Fruit fly (Drosophila melanogaster) whole organism, embryonic: Measurements from ENCODE around the gene Tsp29Fa.
A peak's percentile ranks its signal among the peaks of the same experiment; 100 is the strongest.

Experiments
- Bgb ChIP-seq: fragments of 200-800 bp; sonication (Bioruptor generic); IDR thresholded peaks from 2 replicates; pipeline ENCODE4 v1.3.6; 2022; ENCODE audit warnings: missing biosample characterization, missing genetic modification characterization; ENCODE audit not compliant: partially characterized antibody
- BtbVII ChIP-seq: fragments of 200-800 bp; sonication (Bioruptor generic); optimal IDR thresholded peaks from 3 replicates; lab custom pipeline; 2017; ENCODE audit warnings: missing biosample characterization, mild to moderate bottlenecking, missing genetic modification characterization
- CG10147 ChIP-seq: fragments of 200-800 bp; sonication (Bioruptor generic); optimal IDR thresholded peaks from 2 replicates; lab custom pipeline; 2019; ENCODE audit warnings: missing biosample characterization, mild to moderate bottlenecking, missing genetic modification characterization, moderate library complexity
- CG10543 ChIP-seq: fragments of 200-800 bp; sonication (Bioruptor generic); optimal IDR thresholded peaks from 3 replicates; lab custom pipeline; 2017; ENCODE audit warnings: missing biosample characterization, mild to moderate bottlenecking, missing genetic modification characterization, moderate library complexity
- CG11247 ChIP-seq: fragments of 200-800 bp; sonication (Bioruptor generic); IDR thresholded peaks from 2 replicates; pipeline ENCODE4 v1.3.6; 2022; ENCODE audit warnings: missing biosample characterization, missing genetic modification characterization
- CG11723 ChIP-seq: fragments of 200-800 bp; sonication (Bioruptor generic); optimal IDR thresholded peaks from 2 replicates; lab custom pipeline; 2017; ENCODE audit warnings: missing biosample characterization, mild to moderate bottlenecking, missing genetic modification characterization
- CG12299 ChIP-seq: fragments of 200-800 bp; sonication (Bioruptor generic); optimal IDR thresholded peaks from 2 replicates; lab custom pipeline; 2018; ENCODE audit warnings: missing biosample characterization, mild to moderate bottlenecking, missing genetic modification characterization
- CG12659 ChIP-seq: fragments of 200-800 bp; sonication (Bioruptor generic); optimal IDR thresholded peaks from 3 replicates; lab custom pipeline; 2017; ENCODE audit warnings: mild to moderate bottlenecking, missing biosample characterization, missing genetic modification reagents, missing genetic modification characterization
- CG12769 ChIP-seq: fragments of 200-800 bp; sonication (Bioruptor generic); optimal IDR thresholded peaks from 2 replicates; lab custom pipeline; 2019; ENCODE audit warnings: missing biosample characterization, mild to moderate bottlenecking, missing genetic modification characterization, moderate library complexity
- CG13775 ChIP-seq: fragments of 200-800 bp; sonication (Bioruptor generic); optimal IDR thresholded peaks from 3 replicates; lab custom pipeline; 2017; ENCODE audit warnings: missing biosample characterization, mild to moderate bottlenecking, missing genetic modification characterization
- CG14050 ChIP-seq: fragments of 200-800 bp; sonication (Bioruptor generic); IDR thresholded peaks from 3 replicates; pipeline ENCODE4 v1.3.6; 2022; ENCODE audit warnings: missing biosample characterization, missing genetic modification characterization
- CG14441 ChIP-seq: fragments of 200-800 bp; sonication (Bioruptor generic); IDR thresholded peaks from 2 replicates; pipeline ENCODE4 v1.3.6; 2022; ENCODE audit warnings: missing biosample characterization, missing genetic modification characterization
- CG14667 ChIP-seq: fragments of 200-800 bp; sonication (Bioruptor generic); IDR thresholded peaks from 2 replicates; pipeline ENCODE4 v1.3.6; 2022; ENCODE audit warnings: missing biosample characterization, missing genetic modification characterization
- CG14965 ChIP-seq: fragments of 200-800 bp; sonication (Bioruptor generic); optimal IDR thresholded peaks from 2 replicates; lab custom pipeline; 2016; ENCODE audit warnings: missing biosample characterization, missing genetic modification characterization, borderline replicate concordance
- CG15269 ChIP-seq: fragments of 200-800 bp; sonication (Bioruptor generic); optimal IDR thresholded peaks from 2 replicates; lab custom pipeline; 2018; ENCODE audit warnings: missing biosample characterization, mild to moderate bottlenecking, missing genetic modification characterization, moderate library complexity
- CG17186 ChIP-seq: fragments of 200-800 bp; sonication (Bioruptor generic); optimal IDR thresholded peaks from 3 replicates; lab custom pipeline; 2017; ENCODE audit warnings: missing biosample characterization, missing genetic modification reagents, missing genetic modification characterization
- CG17385 ChIP-seq: fragments of 200-800 bp; sonication (Bioruptor generic); optimal IDR thresholded peaks from 3 replicates; lab custom pipeline; 2018; ENCODE audit warnings: missing biosample characterization, mild to moderate bottlenecking, missing genetic modification characterization
- CG17568 ChIP-seq: fragments of 200-800 bp; sonication (Bioruptor generic); optimal IDR thresholded peaks from 2 replicates; lab custom pipeline; 2018; ENCODE audit warnings: missing biosample characterization, mild to moderate bottlenecking, missing genetic modification characterization, moderate library complexity
- CG17612 ChIP-seq: fragments of 200-800 bp; sonication (Bioruptor generic); IDR thresholded peaks from 2 replicates; pipeline ENCODE4 v1.3.6; 2022; ENCODE audit warnings: missing biosample characterization, missing genetic modification characterization
- CG18262 ChIP-seq: fragments of 200-800 bp; optimal IDR thresholded peaks from 3 replicates; lab custom pipeline; 2019; ENCODE audit warnings: missing biosample characterization, mild to moderate bottlenecking, missing genetic modification characterization, moderate library complexity
- CG2129 ChIP-seq: fragments of 200-800 bp; sonication (Bioruptor generic); IDR thresholded peaks from 2 replicates; pipeline ENCODE4 v1.3.6; 2022; ENCODE audit warnings: missing biosample characterization, missing genetic modification characterization; ENCODE audit not compliant: partially characterized antibody
- CG3726 ChIP-seq: fragments of 200-800 bp; sonication (Bioruptor generic); IDR thresholded peaks from 3 replicates; pipeline ENCODE4, ENCODE4 v1.3.6; 2022; ENCODE audit warnings: missing biosample characterization, missing genetic modification characterization
- CG5953 ChIP-seq: fragments of 200-800 bp; sonication (Bioruptor generic); IDR thresholded peaks from 2 replicates; pipeline ENCODE4 v1.3.6; 2022; ENCODE audit warnings: missing biosample characterization, missing genetic modification characterization
- CG6254 ChIP-seq: fragments of 200-800 bp; sonication (Bioruptor generic); optimal IDR thresholded peaks from 3 replicates; lab custom pipeline; 2017; ENCODE audit warnings: mild to moderate bottlenecking, missing biosample characterization, missing genetic modification reagents, missing genetic modification characterization
- CG6689 ChIP-seq: fragments of 200-800 bp; sonication (Bioruptor generic); IDR thresholded peaks from 2 replicates; pipeline ENCODE4 v1.3.6; 2022; ENCODE audit warnings: missing biosample characterization, missing genetic modification characterization
- CG9215 ChIP-seq: fragments of 200-800 bp; sonication (Bioruptor generic); IDR thresholded peaks from 2 replicates; pipeline ENCODE4 v1.3.6; 2022; ENCODE audit warnings: missing biosample characterization, missing genetic modification characterization
- CG9932 ChIP-seq: fragments of 200-800 bp; sonication (Bioruptor generic); IDR thresholded peaks from 2 replicates; pipeline ENCODE4 v1.3.6; 2022; ENCODE audit warnings: missing biosample characterization, missing genetic modification characterization
- D19A ChIP-seq: fragments of 200-800 bp; optimal IDR thresholded peaks from 3 replicates; lab custom pipeline; 2019; ENCODE audit warnings: missing biosample characterization, mild to moderate bottlenecking, missing genetic modification characterization, moderate library complexity
- Lhr ChIP-seq: fragments of 200-800 bp; sonication (Bioruptor generic); optimal IDR thresholded peaks from 3 replicates; lab custom pipeline; 2017; ENCODE audit warnings: mild to moderate bottlenecking, missing biosample characterization, missing genetic modification reagents, missing genetic modification characterization
- MBD-R2 ChIP-seq: fragments of 200-800 bp; sonication (Bioruptor generic); IDR thresholded peaks from 2 replicates; pipeline ENCODE4 v1.3.6; 2022; ENCODE audit warnings: missing biosample characterization, missing genetic modification characterization
- Mad ChIP-seq: fragments of 200-800 bp; sonication (Bioruptor generic); optimal IDR thresholded peaks from 2 replicates; lab custom pipeline; 2016; ENCODE audit warnings: missing biosample characterization, missing genetic modification characterization
- Max ChIP-seq: fragments of 200-800 bp; sonication (Bioruptor generic); optimal IDR thresholded peaks from 2 replicates; lab custom pipeline; 2016; ENCODE audit warnings: missing biosample characterization, mild to moderate bottlenecking, missing genetic modification characterization
- PHDP ChIP-seq: fragments of 200-800 bp; sonication (Bioruptor generic); optimal IDR thresholded peaks from 3 replicates; lab custom pipeline; 2018; ENCODE audit warnings: missing biosample characterization, mild to moderate bottlenecking, missing genetic modification characterization, moderate library complexity
- TFAM ChIP-seq: fragments of 200-800 bp; sonication (Bioruptor generic); optimal IDR thresholded peaks from 2 replicates; lab custom pipeline; 2017; ENCODE audit warnings: missing biosample characterization, missing genetic modification characterization, inconsistent platforms
- Trl ChIP-seq, 3 experiments: fragments of >200 bp in 2 of 3; fragments of 200-800 bp in 1 of 3; sonication (Bioruptor generic) in 1 of 3; optimal IDR thresholded peaks; 2 replicates in 1 of 3; 3 replicates in 2 of 3; lab custom pipeline; 2016 to 2017; ENCODE audit warnings: missing biosample characterization in 1 of 3, missing genetic modification characterization in 1 of 3
- ara ChIP-seq: fragments of 200-800 bp; sonication (Bioruptor generic); IDR thresholded peaks from 2 replicates; pipeline ENCODE4 v1.3.6; 2022; ENCODE audit warnings: missing biosample characterization, missing genetic modification characterization
- bsh ChIP-seq, 2 experiments: fragments of 200-800 bp; sonication (Bioruptor generic); optimal IDR thresholded peaks; 2 replicates each; lab custom pipeline; 2017 to 2018; ENCODE audit warnings: mild to moderate bottlenecking in 2 of 2, missing biosample characterization in 2 of 2, missing genetic modification characterization in 2 of 2, moderate library complexity in 1 of 2
- dysf ChIP-seq: fragments of 200-800 bp; sonication (Bioruptor generic); IDR thresholded peaks from 3 replicates; pipeline ENCODE4 v1.3.6; 2022; ENCODE audit warnings: missing biosample characterization, missing genetic modification characterization
- fd102C ChIP-seq: fragments of 200-800 bp; sonication (Bioruptor generic); optimal IDR thresholded peaks from 2 replicates; lab custom pipeline; 2018; ENCODE audit warnings: missing biosample characterization, mild to moderate bottlenecking, missing genetic modification characterization, moderate library complexity
- gcm2 ChIP-seq: fragments of 200-800 bp; sonication (Bioruptor generic); optimal IDR thresholded peaks from 2 replicates; lab custom pipeline; 2016; ENCODE audit warnings: missing biosample characterization, missing genetic modification characterization
- lola ChIP-seq, 3 experiments: fragments of >200 bp in 2 of 3; fragments of 200-800 bp in 1 of 3; sonication (Bioruptor generic) in 1 of 3; optimal IDR thresholded peaks; 2 replicates each; lab custom pipeline; 2017 to 2019; ENCODE audit warnings: missing biosample characterization in 3 of 3, missing genetic modification characterization in 3 of 3, mild to moderate bottlenecking in 1 of 3, moderate library complexity in 1 of 3
- mam ChIP-seq: fragments of 200-800 bp; sonication (Bioruptor generic); optimal IDR thresholded peaks from 3 replicates; lab custom pipeline; 2016; ENCODE audit warnings: missing biosample characterization, missing genetic modification characterization
- oc ChIP-seq: fragments of 200-800 bp; sonication (Bioruptor generic); optimal IDR thresholded peaks from 2 replicates; lab custom pipeline; 2018; ENCODE audit warnings: missing biosample characterization, mild to moderate bottlenecking, missing genetic modification characterization, moderate library complexity
- schlank ChIP-seq: fragments of 200-800 bp; sonication (Bioruptor generic); optimal IDR thresholded peaks from 2 replicates; lab custom pipeline; 2018; ENCODE audit warnings: missing biosample characterization, mild to moderate bottlenecking, missing genetic modification characterization
- sens ChIP-seq: fragments of 200-800 bp; sonication (Bioruptor generic); peaks from one replicate; lab custom pipeline; 2016; ENCODE audit warnings: missing biosample characterization, missing genetic modification characterization
- sens-2 ChIP-seq: fragments of 200-800 bp; sonication (Bioruptor generic); IDR thresholded peaks from 2 replicates; pipeline ENCODE4 v1.3.6; 2022; ENCODE audit warnings: missing biosample characterization, missing genetic modification characterization
- vvl ChIP-seq: fragments of 200-800 bp; sonication (Bioruptor generic); IDR thresholded peaks from 2 replicates; pipeline ENCODE4 v1.3.6; 2022; ENCODE audit warnings: missing biosample characterization, missing genetic modification characterization
- zen2 ChIP-seq: fragments of 200-800 bp; sonication (Bioruptor generic); IDR thresholded peaks from 3 replicates; pipeline ENCODE4 v1.3.6; 2022; ENCODE audit warnings: missing biosample characterization, missing genetic modification characterization; ENCODE audit not compliant: partially characterized antibody

The Tsp29Fa gene

dm6 chr2L:8982584-8983302 lies 49.0 kb downstream of the Tsp29Fa start (continued):
- TF ChIP-seq CG18262 (peak; percentile 2), dysf (GFP tag; lab: Robert Waterston, UW) (peak; percentile 80), Trl (optimal IDR thresholded peaks at IDR 0.05; lab: Kevin White, UChicago) (no peak), Trl (GFP tag; optimal IDR thresholded peaks at IDR 0.05; lab: Kevin White, UChicago) (peak; percentile 44), ara (GFP tag; lab: Robert Waterston, UW) (no peak), CG6254 (GFP tag; lab: Kevin White, UChicago) (no peak), CG13775 (GFP tag; lab: Kevin White, UChicago) (no peak), mam (peak; percentile 42), CG9215 (GFP tag; lab: Robert Waterston, UW) (no peak), CG17612 (GFP tag; lab: Robert Waterston, UW) (no peak), bsh (GFP tag; optimal IDR thresholded peaks at IDR 0.05; lab: Kevin White, UChicago) (peak in 1 of 2 experiments; percentile 23), CG14965 (no peak), CG11723 (GFP tag; lab: Kevin White, UChicago) (no peak), Bgb (GFP tag; lab: Robert Waterston, UW) (no peak), CG14050 (GFP tag; lab: Robert Waterston, UW) (peak; percentile 25; the same call in 1 of the 3 replicates), CG9932 (GFP tag; lab: Robert Waterston, UW) (no peak), fd102C (GFP tag; lab: Kevin White, UChicago) (no peak), CG15269 (tag; lab: Kevin White, UChicago) (peak; percentile 85), sens-2 (0 out of 2 replicates have a peak, but pooled peaks have one; percentile 30), CG14667 (no peak), MBD-R2 (no peak), CG17385 (GFP tag; lab: Kevin White, UChicago) (peak; percentile 47), CG10147 (GFP tag; lab: Kevin White, UChicago) (peak; percentile 50), CG12769 (tag; lab: Kevin White, UChicago) (no peak), Lhr (GFP tag; lab: Kevin White, UChicago) (no peak), CG12299 (tag; lab: Kevin White, UChicago) (peak; percentile 40), schlank (tag; lab: Kevin White, UChicago) (no peak), CG12659 (GFP tag; lab: Kevin White, UChicago) (peak; percentile 44), gcm2 (no peak), D19A (tag; lab: Kevin White, UChicago) (peak; percentile 1), BtbVII (peak; percentile 40), CG5953 (GFP tag; lab: Robert Waterston, UW) (no peak), CG17186 (GFP tag; lab: Kevin White, UChicago) (no peak), CG6689 (no peak; the same call in 1 of the 2 replicates), TFAM (GFP tag; lab: Kevin White, UChicago) (no peak), CG10543 (GFP tag; lab: Kevin White, UChicago) (peak; percentile 2), oc (tag; lab: Kevin White, UChicago) (no peak), CG17568 (GFP tag; lab: Kevin White, UChicago) (no peak), CG3726 (GFP tag; lab: Robert Waterston, UW) (no peak), PHDP (peak; percentile 62), vvl (GFP tag; lab: Robert Waterston, UW) (no peak; the same call in 1 of the 2 replicates), sens (GFP tag; lab: Kevin White, UChicago) (peak; percentile 92), CG14441 (GFP tag; lab: Robert Waterston, UW) (no peak; the same call in 1 of the 2 replicates), CG11247 (GFP tag; lab: Robert Waterston, UW) (no peak), lola (GFP tag; optimal IDR thresholded peaks at IDR 0.05; lab: Kevin White, UChicago) (no peak), CG2129 (GFP tag; lab: Robert Waterston, UW) (no peak), zen2 (GFP tag; lab: Robert Waterston, UW) (no peak), Max (peak; percentile 14), Mad (GFP tag; lab: Kevin White, UChicago) (no peak)
